Fruit fly (Drosophila melanogaster) whole organism, embryonic: Measurements from ENCODE around the gene spz3.

ENCODE experiments used
- Abd-B ChIP-seq: fragments of 200-800 bp; sonication (Bioruptor generic); optimal IDR thresholded peaks from 2 replicates; lab custom pipeline; 2018; ENCODE audit warnings: missing biosample characterization, mild to moderate bottlenecking, missing genetic modification characterization, moderate library complexity
- Awh ChIP-seq: fragments of 200-800 bp; sonication (Bioruptor generic); IDR thresholded peaks from 2 replicates; pipeline ENCODE4, ENCODE4 v1.3.6; 2022; ENCODE audit warnings: missing biosample characterization, missing genetic modification characterization
- Blimp-1 ChIP-seq: fragments of 200-800 bp; sonication (Bioruptor generic); optimal IDR thresholded peaks from 3 replicates; lab custom pipeline; 2018; ENCODE audit warnings: missing biosample characterization, missing genetic modification characterization, mild to moderate bottlenecking, moderate library complexity, missing genetic modification reagents
- CG11504 ChIP-seq: fragments of 200-800 bp; sonication (Bioruptor generic); optimal IDR thresholded peaks from 3 replicates; lab custom pipeline; 2019; ENCODE audit warnings: missing biosample characterization, mild to moderate bottlenecking, missing genetic modification characterization, moderate library complexity
- CG13287 ChIP-seq: fragments of 200-800 bp; sonication (Bioruptor generic); IDR thresholded peaks from 2 replicates; pipeline ENCODE4 v1.3.6; 2022; ENCODE audit warnings: missing biosample characterization, missing genetic modification characterization; ENCODE audit not compliant: partially characterized antibody
- CG13894 ChIP-seq: fragments of 200-800 bp; sonication (Bioruptor generic); optimal IDR thresholded peaks from 3 replicates; lab custom pipeline; 2018; ENCODE audit warnings: missing biosample characterization, mild to moderate bottlenecking, missing genetic modification characterization, moderate library complexity
- CG14860 ChIP-seq: fragments of 200-800 bp; sonication (Bioruptor generic); IDR thresholded peaks from 3 replicates; pipeline ENCODE4 v1.3.6; 2022; ENCODE audit warnings: missing biosample characterization, missing genetic modification characterization; ENCODE audit not compliant: partially characterized antibody
- CG15601 ChIP-seq: fragments of 200-800 bp; sonication (Bioruptor generic); optimal IDR thresholded peaks from 3 replicates; lab custom pipeline; 2019; ENCODE audit warnings: missing biosample characterization, mild to moderate bottlenecking, missing genetic modification characterization, moderate library complexity
- CG1603 ChIP-seq: fragments of 200-800 bp; sonication (Bioruptor generic); optimal IDR thresholded peaks from 2 replicates; lab custom pipeline; 2019; ENCODE audit warnings: missing biosample characterization, mild to moderate bottlenecking, missing genetic modification characterization, moderate library complexity
- CG17829 ChIP-seq: fragments of 200-800 bp; optimal IDR thresholded peaks from 2 replicates; lab custom pipeline; 2019; ENCODE audit warnings: missing biosample characterization, mild to moderate bottlenecking, missing genetic modification characterization, moderate library complexity
- CG30403 ChIP-seq: fragments of 200-800 bp; sonication (Bioruptor generic); optimal IDR thresholded peaks from 3 replicates; lab custom pipeline; 2016; ENCODE audit warnings: missing biosample characterization, missing genetic modification characterization
- CG33213 ChIP-seq: fragments of 200-800 bp; sonication (Bioruptor generic); optimal IDR thresholded peaks from 3 replicates; lab custom pipeline; 2016; ENCODE audit warnings: missing biosample characterization, missing genetic modification characterization
- CG42726 ChIP-seq: fragments of 200-800 bp; sonication (Bioruptor generic); IDR thresholded peaks from 2 replicates; pipeline ENCODE4 v1.3.6; 2022; ENCODE audit warnings: missing biosample characterization, missing genetic modification characterization; ENCODE audit not compliant: partially characterized antibody
- CG6654 ChIP-seq: fragments of 200-800 bp; sonication (Bioruptor generic); optimal IDR thresholded peaks from 2 replicates; lab custom pipeline; 2017; ENCODE audit warnings: missing biosample characterization, mild to moderate bottlenecking, missing genetic modification characterization
- CG6791 ChIP-seq: fragments of 200-800 bp; sonication (Bioruptor generic); IDR thresholded peaks from 3 replicates; pipeline ENCODE4 v1.3.6; 2022; ENCODE audit warnings: missing biosample characterization, missing genetic modification characterization; ENCODE audit not compliant: partially characterized antibody
- CG8290 ChIP-seq, 3 experiments: fragments of 200-800 bp; sonication (Bioruptor generic); optimal IDR thresholded peaks; 2 replicates each; lab custom pipeline; 2016 to 2019; ENCODE audit warnings: missing biosample characterization in 3 of 3, missing genetic modification characterization in 3 of 3, mild to moderate bottlenecking in 2 of 3, moderate library complexity in 1 of 3
- CG9817 ChIP-seq: fragments of 200-800 bp; sonication (Bioruptor generic); optimal IDR thresholded peaks from 2 replicates; lab custom pipeline; 2018; ENCODE audit warnings: missing biosample characterization, mild to moderate bottlenecking, missing genetic modification characterization, moderate library complexity
- CG9932 ChIP-seq: fragments of 200-800 bp; sonication (Bioruptor generic); IDR thresholded peaks from 2 replicates; pipeline ENCODE4 v1.3.6; 2022; ENCODE audit warnings: missing biosample characterization, missing genetic modification characterization
- CTCF ChIP-seq: fragments of 200-800 bp; sonication (Bioruptor generic); optimal IDR thresholded peaks from 2 replicates; lab custom pipeline; 2017; ENCODE audit warnings: missing biosample characterization, mild to moderate bottlenecking, missing genetic modification characterization, moderate library complexity
- Dek ChIP-seq: fragments of 200-800 bp; sonication (Bioruptor generic); optimal IDR thresholded peaks from 3 replicates; lab custom pipeline; 2019; ENCODE audit warnings: missing biosample characterization, mild to moderate bottlenecking, missing genetic modification characterization, moderate library complexity
- Dll ChIP-seq: fragments of 200-800 bp; sonication (Bioruptor generic); IDR thresholded peaks from 4 replicates; pipeline ENCODE4 v1.3.6; 2022; ENCODE audit warnings: missing biosample characterization, missing genetic modification characterization; ENCODE audit not compliant: partially characterized antibody
- Dref ChIP-seq: fragments of 200-800 bp; sonication (Bioruptor generic); IDR thresholded peaks from 2 replicates; pipeline ENCODE4 v1.3.6; 2022; ENCODE audit warnings: missing biosample characterization, missing genetic modification characterization
- H2.0 ChIP-seq: fragments of 200-800 bp; sonication (Bioruptor generic); IDR thresholded peaks from 2 replicates; pipeline ENCODE4 v1.3.6; 2022; ENCODE audit warnings: missing biosample characterization, missing genetic modification characterization
- HLH3B ChIP-seq: fragments of 200-800 bp; sonication (Bioruptor generic); IDR thresholded peaks from 2 replicates; pipeline ENCODE4 v1.3.6; 2022; ENCODE audit warnings: missing biosample characterization, missing genetic modification characterization
- HmgD ChIP-seq: fragments of 200-800 bp; sonication (Bioruptor generic); optimal IDR thresholded peaks from 3 replicates; lab custom pipeline; 2016; ENCODE audit warnings: missing biosample characterization, missing genetic modification characterization
- Hr51 ChIP-seq, 2 experiments: fragments of 200-800 bp; sonication (Bioruptor generic); optimal IDR thresholded peaks; 2 replicates in 1 of 2; 3 replicates in 1 of 2; lab custom pipeline; 2016 to 2018; ENCODE audit warnings: missing biosample characterization in 2 of 2, missing genetic modification characterization in 2 of 2, mild to moderate bottlenecking in 1 of 2, moderate library complexity in 1 of 2
- Lhr ChIP-seq: fragments of 200-800 bp; sonication (Bioruptor generic); optimal IDR thresholded peaks from 3 replicates; lab custom pipeline; 2017; ENCODE audit warnings: mild to moderate bottlenecking, missing biosample characterization, missing genetic modification reagents, missing genetic modification characterization
- Med ChIP-seq: fragments of 200-800 bp; sonication (Bioruptor generic); peaks from one replicate; lab custom pipeline; 2016; ENCODE audit warnings: missing biosample characterization, missing genetic modification characterization, mild to moderate bottlenecking, inconsistent platforms, moderate library complexity
- Myb ChIP-seq: fragments of 200-800 bp; sonication (Bioruptor generic); optimal IDR thresholded peaks from 2 replicates; lab custom pipeline; 2016; ENCODE audit warnings: missing biosample characterization, missing genetic modification characterization
- NFAT ChIP-seq: fragments of 200-800 bp; sonication (Bioruptor generic); IDR thresholded peaks from 2 replicates; pipeline ENCODE4 v1.3.6; 2022; ENCODE audit warnings: missing biosample characterization, missing genetic modification characterization
- Pdp1 ChIP-seq, 2 experiments: fragments of 200-800 bp; sonication (Bioruptor generic); optimal IDR thresholded peaks; 3 replicates each; lab custom pipeline; 2016; ENCODE audit warnings: missing biosample characterization in 2 of 2, missing genetic modification characterization in 2 of 2, mild to moderate bottlenecking in 1 of 2, moderate library complexity in 1 of 2
- Xbp1 ChIP-seq: fragments of 200-800 bp; sonication (Bioruptor generic); optimal IDR thresholded peaks from 3 replicates; lab custom pipeline; 2016; ENCODE audit warnings: missing biosample characterization, mild to moderate bottlenecking, missing genetic modification characterization
- ato ChIP-seq: fragments of 200-800 bp; sonication (Bioruptor generic); IDR thresholded peaks from 2 replicates; pipeline ENCODE4 v1.3.6; 2022; ENCODE audit warnings: missing biosample characterization, missing genetic modification characterization; ENCODE audit not compliant: partially characterized antibody
- cad ChIP-seq: fragments of >200 bp; optimal IDR thresholded peaks from 2 replicates; lab custom pipeline; 2017; ENCODE audit warnings: missing biosample characterization, missing genetic modification characterization
- chif ChIP-seq, 2 experiments: fragments of 200-800 bp; sonication (Bioruptor generic); optimal IDR thresholded peaks; 3 replicates each; lab custom pipeline; 2016; ENCODE audit warnings: missing biosample characterization in 2 of 2, missing genetic modification characterization in 2 of 2
- ci ChIP-seq: fragments of 200-800 bp; sonication (Bioruptor generic); IDR thresholded peaks from 3 replicates; pipeline ENCODE4 v1.3.6; 2022; ENCODE audit warnings: missing biosample characterization, missing genetic modification characterization
- grau ChIP-seq: fragments of 200-800 bp; optimal IDR thresholded peaks from 3 replicates; lab custom pipeline; 2019; ENCODE audit warnings: missing biosample characterization, mild to moderate bottlenecking, missing genetic modification characterization, moderate library complexity
- knrl ChIP-seq: fragments of 200-800 bp; sonication (Bioruptor generic); IDR thresholded peaks from 3 replicates; pipeline ENCODE4 v1.3.6; 2022; ENCODE audit warnings: missing biosample characterization, missing genetic modification characterization; ENCODE audit not compliant: partially characterized antibody
- nmo ChIP-seq: fragments of 200-800 bp; sonication (Bioruptor generic); optimal IDR thresholded peaks from 2 replicates; lab custom pipeline; 2018; ENCODE audit warnings: missing biosample characterization, mild to moderate bottlenecking, missing genetic modification characterization, moderate library complexity
- otp ChIP-seq: fragments of 200-800 bp; sonication (Bioruptor generic); IDR thresholded peaks from 3 replicates; pipeline ENCODE4, ENCODE4 v1.3.6; 2022; ENCODE audit warnings: missing biosample characterization, missing genetic modification characterization
- pzg ChIP-seq: fragments of 200-800 bp; sonication (Bioruptor generic); optimal IDR thresholded peaks from 3 replicates; lab custom pipeline; 2018; ENCODE audit warnings: missing biosample characterization, mild to moderate bottlenecking, missing genetic modification characterization, moderate library complexity
- slbo ChIP-seq: fragments of 200-800 bp; sonication (Bioruptor generic); IDR thresholded peaks from 2 replicates; pipeline ENCODE4 v1.3.6; 2022; ENCODE audit warnings: missing biosample characterization, missing genetic modification characterization
- ssp ChIP-seq: fragments of 200-800 bp; sonication (Bioruptor generic); IDR thresholded peaks from 2 replicates; pipeline ENCODE4 v1.3.6; 2022; ENCODE audit warnings: missing biosample characterization, missing genetic modification characterization
- tna ChIP-seq: fragments of 200-800 bp; sonication (Bioruptor generic); IDR thresholded peaks from 2 replicates; pipeline ENCODE4 v1.3.6; 2022; ENCODE audit warnings: missing biosample characterization, missing genetic modification characterization; ENCODE audit not compliant: partially characterized antibody
- vvl ChIP-seq: fragments of 200-800 bp; sonication (Bioruptor generic); IDR thresholded peaks from 2 replicates; pipeline ENCODE4 v1.3.6; 2022; ENCODE audit warnings: missing biosample characterization, missing genetic modification characterization
- zfh1 ChIP-seq: fragments of 200-800 bp; sonication (Bioruptor generic); IDR thresholded peaks from 3 replicates; pipeline ENCODE4 v1.3.6; 2022; ENCODE audit warnings: missing biosample characterization, missing genetic modification characterization

The spz3 gene

DNA sequence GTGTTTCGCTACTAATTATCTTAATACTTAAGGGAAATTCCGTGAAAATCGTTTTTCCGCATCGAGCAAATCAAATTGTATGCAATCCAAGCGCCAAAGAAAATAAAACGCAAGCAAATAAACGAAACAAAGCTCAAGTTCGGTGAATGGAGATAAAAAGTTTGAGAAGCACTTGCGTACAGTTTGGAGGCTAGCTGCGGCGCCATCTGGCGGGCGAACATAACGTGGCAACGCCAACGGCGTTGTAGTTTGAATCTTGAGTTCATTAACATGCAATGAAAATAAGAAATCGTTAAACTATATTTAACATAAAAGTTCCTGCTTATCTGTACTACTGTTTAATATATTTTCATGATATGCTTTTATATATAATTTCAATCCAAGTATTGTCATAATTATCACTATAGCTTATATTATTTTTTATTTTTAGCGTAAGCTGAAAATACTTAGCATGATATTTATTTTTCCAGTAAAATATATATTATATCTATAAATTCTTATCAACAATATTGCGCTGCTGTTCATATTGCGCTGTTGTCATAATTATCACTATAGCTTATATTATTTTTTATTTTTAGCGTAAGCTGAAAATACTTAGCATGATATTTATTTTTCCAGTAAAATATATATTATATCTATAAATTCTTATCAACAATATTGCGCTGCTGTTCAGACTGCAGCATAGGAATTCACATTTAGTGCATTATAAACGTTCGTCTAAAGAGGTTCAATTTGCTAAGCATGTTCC is 22.8 kb downstream of the spz3 start, which contains the start of gene lectin-28C (continued):
- TF ChIP-seq CG8290 (GFP tag; optimal IDR thresholded peaks at IDR 0.05; lab: Kevin White, UChicago) (peak; percentile 45), CG8290 (tag; optimal IDR thresholded peaks at IDR 0.05; lab: Kevin White, UChicago) (peak in 1 of 2 experiments; percentile 22), CG1603 (tag; lab: Kevin White, UChicago) (peak; percentile 49), Dref (0 out of 2 replicates have a peak, but pooled peaks have one; percentile 20), CG30403 (GFP tag; lab: Kevin White, UChicago) (peak; percentile 4), Dll (peak; percentile 22; the same call in 1 of the 4 replicates), CG42726 (peak; percentile 72), CG6791 (GFP tag; lab: Robert Waterston, UW) (peak; percentile 88), CTCF (GFP tag; lab: Kevin White, UChicago) (peak; percentile 95), Blimp-1 (GFP tag; lab: Kevin White, UChicago) (peak; percentile 1), cad (GFP tag; lab: Kevin White, UChicago) (peak; percentile 94), vvl (GFP tag; lab: Robert Waterston, UW) (peak; percentile 47; the same call in 1 of the 2 replicates), Dek (tag; lab: Kevin White, UChicago) (peak; percentile 2), pzg (GFP tag; lab: Kevin White, UChicago) (peak; percentile 16), tna (peak; percentile 32; the same call in 1 of the 2 replicates), zfh1 (GFP tag; lab: Robert Waterston, UW) (peak; percentile 35; the same call in 1 of the 3 replicates), Hr51 (GFP tag; optimal IDR thresholded peaks at IDR 0.05; lab: Kevin White, UChicago) (peak in 1 of 2 experiments; percentile 4), otp (0 out of 3 replicates have a peak, but pooled peaks have one; percentile 44), ci (GFP tag; lab: Robert Waterston, UW) (0 out of 3 replicates have a peak, but pooled peaks have one; percentile 20), Awh (GFP tag; lab: Robert Waterston, UW) (0 out of 2 replicates have a peak, but pooled peaks have one; percentile 10), CG9817 (peak; percentile 8), chif (GFP tag; optimal IDR thresholded peaks at IDR 0.05; lab: Kevin White, UChicago) (peak in 1 of 2 experiments; percentile 13), CG11504 (tag; lab: Kevin White, UChicago) (peak; percentile 44), NFAT (0 out of 2 replicates have a peak, but pooled peaks have one; percentile 5), CG14860 (GFP tag; lab: Robert Waterston, UW) (0 out of 3 replicates have a peak, but pooled peaks have one; percentile 32), ato (GFP tag; lab: Robert Waterston, UW) (peak; percentile 60; the same call in 1 of the 2 replicates), CG6654 (GFP tag; lab: Kevin White, UChicago) (peak; percentile 100), ssp (GFP tag; lab: Robert Waterston, UW) (0 out of 2 replicates have a peak, but pooled peaks have one; percentile 7), CG15601 (tag; lab: Kevin White, UChicago) (peak; percentile 2), CG13894 (tag; lab: Kevin White, UChicago) (peak; percentile 1), HLH3B (GFP tag; lab: Robert Waterston, UW) (peak; percentile 15; the same call in 1 of the 2 replicates), knrl (GFP tag; lab: Robert Waterston, UW) (peak; percentile 47; the same call in 2 of the 3 replicates), CG17829 (tag; lab: Kevin White, UChicago) (peak; percentile 10), CG33213 (GFP tag; lab: Kevin White, UChicago) (peak; percentile 12), Pdp1 (GFP tag; optimal IDR thresholded peaks at IDR 0.05; lab: Kevin White, UChicago) (peak in 1 of 2 experiments; percentile 1), H2.0 (GFP tag; lab: Robert Waterston, UW) (0 out of 2 replicates have a peak, but pooled peaks have one; percentile 14), Abd-B (peak; percentile 87), Lhr (peak; percentile 39), nmo (GFP tag; lab: Kevin White, UChicago) (peak; percentile 26), Myb (GFP tag; lab: Kevin White, UChicago) (peak; percentile 91), Xbp1 (GFP tag; lab: Kevin White, UChicago) (peak; percentile 13), CG9932 (GFP tag; lab: Robert Waterston, UW) (0 out of 2 replicates have a peak, but pooled peaks have one; percentile 22), Med (GFP tag; lab: Kevin White, UChicago) (peak; percentile 70), slbo (GFP tag; lab: Robert Waterston, UW) (0 out of 2 replicates have a peak, but pooled peaks have one; percentile 32), HmgD (GFP tag; lab: Kevin White, UChicago) (peak; percentile 74), CG13287 (GFP tag; lab: Robert Waterston, UW) (peak; percentile 65), grau (tag; lab: Kevin White, UChicago) (peak; percentile 1)
